Worm (Caenorhabditis elegans) whole organism, midembryonic: ENCODE measurements around the gene pak-2.

Experiments
- cog-1 ChIP-seq: sonication (generic microtip); optimal IDR thresholded peaks from 2 replicates; lab custom pipeline; 2016; ENCODE audit warnings: missing genetic modification characterization, missing compliant biosample characterization
- klf-2 ChIP-seq: fragments of 200-800 bp; sonication (Bioruptor generic); conservative IDR thresholded peaks from 2 replicates; pipeline ENCODE4 v1.3.6; 2022; ENCODE audit warnings: missing genetic modification reagents, missing genetic modification characterization, missing compliant biosample characterization
- ztf-23 ChIP-seq: fragments of 200-800 bp; sonication (Bioruptor generic); IDR thresholded peaks from 2 replicates; pipeline ENCODE4 v1.3.6; 2022; ENCODE audit warnings: missing genetic modification reagents, missing genetic modification characterization, missing compliant biosample characterization

ce11 chrV:10998797-10999196 lies 40.4 kb downstream of the pak-2 start, which contains the start of gene F53B7.7:
- no peak for TF ChIP-seq cog-1 (tag; lab: Kevin White, UChicago)
- no peak for TF ChIP-seq klf-2
- no peak for TF ChIP-seq ztf-23
